Fruit fly (Drosophila melanogaster): ENCODE data around the gene Syx7.

The Syx7 gene

DNA sequence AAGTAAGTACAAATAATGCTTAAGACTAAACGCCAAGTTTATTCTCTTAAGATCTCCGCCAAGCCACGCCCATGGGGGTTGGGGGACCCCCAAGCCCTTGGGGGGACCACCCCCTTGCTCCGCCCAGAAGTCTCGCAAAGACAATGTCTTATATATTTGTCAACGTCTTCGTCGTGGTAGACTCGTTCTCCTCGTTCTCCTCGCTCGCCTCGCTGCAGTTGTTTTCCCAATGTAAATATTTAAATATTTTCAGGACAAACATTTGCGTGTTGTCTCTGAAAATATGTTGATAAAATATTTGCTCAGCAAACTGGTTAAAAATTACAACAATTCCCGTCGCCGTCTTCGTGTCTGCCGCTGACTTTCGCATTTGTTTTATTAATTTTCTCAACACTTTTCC lies 18.6 kb downstream of the Syx7 start (continued):
- TF ChIP-seq CG8944 (GFP tag; optimal IDR thresholded peaks at IDR 0.05) (peak; percentile 8), BEAF-32 (GFP tag; optimal IDR thresholded peaks at IDR 0.05) (no peak), CG9932 (GFP tag; IDR thresholded peaks at IDR 0.05) (no peak), Hey (tag; optimal IDR thresholded peaks at IDR 0.05) (no peak), eve (GFP tag; optimal IDR thresholded peaks at IDR 0.05) (no peak), unpg (GFP tag; optimal IDR thresholded peaks at IDR 0.05) (peak; percentile 76), CG14050 (GFP tag; IDR thresholded peaks at IDR 0.05) (no peak), CG18764 (GFP tag; optimal IDR thresholded peaks at IDR 0.05) (peak; percentile 34), Dek (tag; optimal IDR thresholded peaks at IDR 0.05) (no peak), Lim3 (GFP tag; IDR thresholded peaks at IDR 0.05) (no peak), CG6272 (GFP tag; IDR thresholded peaks at IDR 0.05) (no peak), emc (GFP tag; optimal IDR thresholded peaks at IDR 0.05) (no peak), CG14441 (GFP tag; IDR thresholded peaks at IDR 0.05) (no peak), CG1233 (GFP tag; optimal IDR thresholded peaks at IDR 0.05) (peak; percentile 92), ap (GFP tag; IDR thresholded peaks at IDR 0.05) (no peak), ara (GFP tag; IDR thresholded peaks at IDR 0.05) (peak; percentile 91), Dll (GFP tag; IDR thresholded peaks at IDR 0.05; ENCODE audit: partially characterized antibody) (no peak), CG9609 (GFP tag; optimal IDR thresholded peaks at IDR 0.05) (peak; percentile 14), toy (GFP tag; IDR thresholded peaks at IDR 0.05) (no peak), mam (GFP tag; optimal IDR thresholded peaks at IDR 0.05) (no peak), Ets97D (GFP tag; optimal IDR thresholded peaks at IDR 0.05) (no peak), chinmo (GFP tag; IDR thresholded peaks at IDR 0.05; ENCODE audit: partially characterized antibody) (no peak), Pdp1 (GFP tag; optimal IDR thresholded peaks at IDR 0.05) (peak in 1 of 2 experiments; percentile 54), CG15601 (tag; optimal IDR thresholded peaks at IDR 0.05) (peak; percentile 80), ci (GFP tag; IDR thresholded peaks at IDR 0.05) (peak; percentile 83), zf30C (GFP tag; optimal IDR thresholded peaks at IDR 0.05) (no peak), gro (GFP tag; optimal IDR thresholded peaks at IDR 0.05) (no peak), crol (GFP tag; IDR thresholded peaks at IDR 0.05) (peak; percentile 56), CG10654 (GFP tag; optimal IDR thresholded peaks at IDR 0.05) (peak; percentile 47), CkIIα-i1 (GFP tag; IDR thresholded peaks at IDR 0.05) (no peak), Fer2 (tag; optimal IDR thresholded peaks at IDR 0.05) (no peak), fd3F (GFP tag; optimal IDR thresholded peaks at IDR 0.05) (no peak), BtbVII (GFP tag; optimal IDR thresholded peaks at IDR 0.05) (peak; percentile 66), z (GFP tag; IDR thresholded peaks at IDR 0.05) (0 out of 3 replicates have a peak, but pooled peaks have one; percentile 35), yki (optimal IDR thresholded peaks at IDR 0.05) (no peak), MBD-R2 (GFP tag; IDR thresholded peaks at IDR 0.05) (no peak), ems (GFP tag; optimal IDR thresholded peaks at IDR 0.05) (peak; percentile 28), kni (GFP tag; optimal IDR thresholded peaks at IDR 0.05) (peak; percentile 67), CG30403 (GFP tag; optimal IDR thresholded peaks at IDR 0.05) (no peak), CG2116 (GFP tag; optimal IDR thresholded peaks at IDR 0.05) (peak; percentile 51), corto (GFP tag; optimal IDR thresholded peaks at IDR 0.05) (no peak), lola (GFP tag; optimal IDR thresholded peaks at IDR 0.05) (peak in 1 of 3 experiments; percentile 92), Sin3A (optimal IDR thresholded peaks at IDR 0.05) (no peak), nerfin-1 (tag; optimal IDR thresholded peaks at IDR 0.05) (peak; percentile 87), CG13624 (GFP tag; optimal IDR thresholded peaks at IDR 0.05) (no peak), CG15514 (GFP tag; optimal IDR thresholded peaks at IDR 0.05) (no peak), stwl (tag; optimal IDR thresholded peaks at IDR 0.05) (no peak), fd102C (GFP tag; optimal IDR thresholded peaks at IDR 0.05) (peak; percentile 100), hb (GFP tag; IDR thresholded peaks at IDR 0.05; ENCODE audit: partially characterized antibody) (no peak), D (optimal IDR thresholded peaks at IDR 0.05) (no peak), D (GFP tag; optimal IDR thresholded peaks at IDR 0.05) (peak; percentile 84), cad (GFP tag; optimal IDR thresholded peaks at IDR 0.05) (no peak)
